Worm (Caenorhabditis elegans) whole organism, L3 larva: ENCODE measurements around the gene F36H12.4.

Experiments
- R02D3.7 ChIP-seq: fragments of 150-350 bp; optimal IDR thresholded peaks from 2 replicates; lab custom pipeline; 2014; ENCODE audit warnings: missing biosample characterization, missing genetic modification characterization
- ama-1 ChIP-seq: fragments of 150-350 bp; optimal IDR thresholded peaks from 2 replicates; lab custom pipeline; 2018
- egl-27 ChIP-seq: sonication (generic microtip); optimal IDR thresholded peaks from 4 replicates; lab custom pipeline; 2017; ENCODE audit warnings: missing biosample characterization, missing genetic modification reagents, missing genetic modification characterization
- fkh-10 ChIP-seq: sonication (generic microtip); optimal IDR thresholded peaks from 2 replicates; lab custom pipeline; 2017; ENCODE audit warnings: missing biosample characterization, missing genetic modification reagents, missing genetic modification characterization
- hmg-11 ChIP-seq: sonication (generic microtip); optimal IDR thresholded peaks from 2 replicates; lab custom pipeline; 2016; ENCODE audit warnings: missing genetic modification characterization, missing compliant biosample characterization
- lin-15B ChIP-seq: fragments of 150-350 bp; optimal IDR thresholded peaks from 2 replicates; lab custom pipeline; 2014; ENCODE audit warnings: missing biosample characterization, missing genetic modification characterization
- mdl-1 ChIP-seq: fragments of 150-350 bp; optimal IDR thresholded peaks from 2 replicates; lab custom pipeline; 2014; ENCODE audit warnings: missing biosample characterization, missing genetic modification characterization
- nhr-76 ChIP-seq: fragments of 150-350 bp; sonication (generic microtip); optimal IDR thresholded peaks from 5 replicates; lab custom pipeline; 2014; ENCODE audit warnings: missing biosample characterization, missing genetic modification characterization
- sea-2 ChIP-seq: fragments of 150-350 bp; sonication (generic microtip); optimal IDR thresholded peaks from 4 replicates; lab custom pipeline; 2014; ENCODE audit warnings: missing biosample characterization, missing genetic modification reagents, missing genetic modification characterization
- ztf-11 ChIP-seq: fragments of 150-350 bp; optimal IDR thresholded peaks from 2 replicates; lab custom pipeline; 2014; ENCODE audit warnings: missing biosample characterization, missing genetic modification characterization

DNA sequence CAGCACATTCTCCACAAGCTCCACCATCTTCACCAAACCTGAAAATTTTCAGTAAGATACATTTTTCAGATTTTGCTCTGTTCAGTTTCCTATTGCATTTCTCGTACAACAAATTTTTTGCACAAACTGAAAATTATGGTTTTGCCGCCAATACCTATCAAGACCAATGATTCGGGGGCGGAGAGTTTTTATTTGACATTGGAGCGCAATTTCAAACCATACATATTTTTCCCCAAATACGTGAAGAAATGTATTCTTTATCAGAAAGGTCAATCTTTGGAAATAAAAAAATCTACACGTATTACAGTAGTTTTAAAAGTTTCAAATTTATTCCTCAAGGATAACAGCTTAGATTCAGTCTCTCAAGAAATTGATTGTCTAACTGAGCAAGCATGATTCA lies 2.4 kb upstream of the F36H12.4 start, which contains the start of gene F36H12.5:
- TF ChIP-seq fkh-10 (GFP tag; lab: Kevin White, UChicago) (no peak), egl-27 (tag; lab: Kevin White, UChicago) (no peak), R02D3.7 (tag; lab: Kevin White, UChicago) (no peak), ama-1 (lab: Kevin White, UChicago) (no peak), nhr-76 (no peak), mdl-1 (tag; lab: Kevin White, UChicago) (no peak), ztf-11 (tag; lab: Kevin White, UChicago) (no peak), lin-15B (tag; lab: Kevin White, UChicago) (no peak), sea-2 (GFP tag; lab: Kevin White, UChicago) (no peak), hmg-11 (tag; lab: Kevin White, UChicago) (no peak)
